Worm (Caenorhabditis elegans) whole organism, L1 larva: ENCODE results near the gene rpl-25.1.

ENCODE experiments used
- aha-1 ChIP-seq: fragments of 150-350 bp; optimal IDR thresholded peaks from 2 replicates; lab custom pipeline; 2014; ENCODE audit warnings: missing biosample characterization, missing genetic modification characterization
- efl-3 ChIP-seq: fragments of 200-800 bp; sonication (Bioruptor generic); optimal IDR thresholded peaks from 2 replicates; lab custom pipeline; 2018; ENCODE audit warnings: mild to moderate bottlenecking, missing genetic modification characterization, missing compliant biosample characterization
- elt-2 ChIP-seq: sonication (generic microtip); optimal IDR thresholded peaks from 2 replicates; lab custom pipeline; 2016; ENCODE audit warnings: missing genetic modification characterization, mild to moderate bottlenecking, inconsistent platforms, missing compliant biosample characterization, missing genetic modification reagents
- elt-3 ChIP-seq, 6 experiments: fragments of 150-350 bp in 1 of 6; sonication (generic microtip); optimal IDR thresholded peaks; 2 replicates each; lab custom pipeline; 2017 to 2018; ENCODE audit warnings: missing biosample characterization in 6 of 6, missing genetic modification characterization in 6 of 6, inconsistent platforms in 1 of 6
- fos-1 ChIP-seq: fragments of 150-350 bp; optimal IDR thresholded peaks from 2 replicates; lab custom pipeline; 2014; ENCODE audit warnings: missing biosample characterization, missing genetic modification characterization
- lir-3 ChIP-seq: sonication (generic microtip); optimal IDR thresholded peaks from 2 replicates; lab custom pipeline; 2016; ENCODE audit warnings: mild to moderate bottlenecking, missing genetic modification characterization, moderate library complexity, missing compliant biosample characterization; ENCODE audit not compliant: poor library complexity
- nhr-12 ChIP-seq: sonication (generic microtip); optimal IDR thresholded peaks from 2 replicates; lab custom pipeline; 2017; ENCODE audit warnings: missing biosample characterization, missing genetic modification characterization
- nhr-28 ChIP-seq: fragments of 150-350 bp; optimal IDR thresholded peaks from 2 replicates; lab custom pipeline; 2014; ENCODE audit warnings: missing biosample characterization, missing genetic modification characterization
- skn-1 ChIP-seq: fragments of 150-350 bp; optimal IDR thresholded peaks from 2 replicates; lab custom pipeline; 2014; ENCODE audit warnings: missing biosample characterization, missing genetic modification characterization
- snpc-4 ChIP-seq: fragments of 150-350 bp; optimal IDR thresholded peaks from 2 replicates; lab custom pipeline; 2014; ENCODE audit warnings: missing biosample characterization, missing genetic modification characterization
- ztf-11 ChIP-seq, 2 experiments: sonication (generic microtip); optimal IDR thresholded peaks; 2 replicates each; lab custom pipeline; 2016 to 2017; ENCODE audit warnings: missing genetic modification characterization in 2 of 2, missing biosample characterization in 1 of 2, missing compliant biosample characterization in 1 of 2

- TF ChIP-seq nhr-28 (tag; lab: Kevin White, UChicago), result no peak
- no peak for TF ChIP-seq fos-1 (tag; lab: Kevin White, UChicago)
- TF ChIP-seq nhr-12 (tag; lab: Kevin White, UChicago), result no peak
- TF ChIP-seq aha-1 (tag; lab: Kevin White, UChicago), result no peak
- no peak for TF ChIP-seq snpc-4 (tag; lab: Kevin White, UChicago)
- no peak for TF ChIP-seq efl-3 (GFP tag; lab: Kevin White, UChicago)
- TF ChIP-seq elt-2 (tag; lab: Kevin White, UChicago), result no peak
- no peak for TF ChIP-seq lir-3 (tag; lab: Kevin White, UChicago)
- TF ChIP-seq skn-1 (tag; lab: Kevin White, UChicago), result no peak
- no peak for TF ChIP-seq ztf-11 (tag; optimal IDR thresholded peaks at IDR 0.05; lab: Kevin White, UChicago)
- TF ChIP-seq elt-3 (tag; optimal IDR thresholded peaks at IDR 0.05; lab: Kevin White, UChicago), result no peak
These were observed 29.1 kb downstream of the rpl-25.1 start for ce11 chrX:4744037-4744436.
